Worm (Caenorhabditis elegans) whole organism, L4/young adult: ENCODE data around the gene srsx-32.

Experiments
- W03F9.2 ChIP-seq: fragments of 150-350 bp; optimal IDR thresholded peaks from 2 replicates; lab custom pipeline; 2014; ENCODE audit warnings: missing biosample characterization, missing genetic modification characterization
- dao-5 ChIP-seq: sonication (generic microtip); optimal IDR thresholded peaks from 2 replicates; lab custom pipeline; 2016; ENCODE audit warnings: missing genotype, missing genetic modification characterization, moderate library complexity, missing compliant biosample characterization
- him-1 ChIP-seq: sonication (generic microtip); optimal IDR thresholded peaks from 2 replicates; lab custom pipeline; 2016; ENCODE audit warnings: missing genotype, missing genetic modification reagents, missing genetic modification characterization, missing compliant biosample characterization

The srsx-32 gene

ce11 chrV:7017059-7017458, at the start of gene srsx-32:
srsx-32 (plus strand) TSS chrV:7017359.
- no peak for TF ChIP-seq dao-5 (tag; lab: Kevin White, UChicago)
- no peak for TF ChIP-seq him-1 (tag; lab: Kevin White, UChicago)
- TF ChIP-seq W03F9.2, result no peak

DNA sequence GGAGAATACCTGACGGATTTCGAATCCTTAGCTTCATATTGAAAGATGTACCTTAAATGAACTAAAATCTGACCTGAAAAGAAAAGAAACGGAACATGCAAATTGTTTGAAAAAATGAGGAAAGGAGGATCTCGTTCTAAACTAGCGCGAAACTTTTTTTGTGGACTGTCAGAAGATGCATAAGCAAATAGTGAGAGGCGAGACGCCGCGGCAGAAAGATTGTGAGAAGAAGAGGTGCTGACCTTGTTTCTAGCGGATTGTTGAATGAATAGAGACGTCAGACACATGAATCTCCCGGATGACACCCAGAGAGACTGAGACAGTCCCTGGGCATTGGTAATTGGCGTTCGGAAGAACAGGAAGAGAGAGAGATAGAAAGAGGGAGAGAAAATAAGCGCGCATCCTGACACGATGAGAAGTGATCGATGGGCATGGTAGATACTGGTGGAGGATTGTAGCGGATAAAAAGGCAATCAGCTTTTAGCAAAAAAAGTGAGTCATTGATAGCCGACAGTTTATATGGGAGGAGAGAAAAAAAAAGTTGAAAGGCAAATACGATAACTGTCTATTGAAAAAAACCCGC, 47.1 kb upstream of the srsx-32 start, which contains the start of gene ptr-15:
Gene ptr-15 (minus strand): TSS at position 51 of the 583 bp plus-strand sequence.
- TF ChIP-seq him-1 (tag; lab: Kevin White, UChicago), result no peak
- TF ChIP-seq W03F9.2, result no peak
- no peak for TF ChIP-seq dao-5 (tag; lab: Kevin White, UChicago)

ce11 chrV:6971567-6971966, 45.6 kb upstream of the srsx-32 start, which contains the start of gene srx-59:
srx-59 (plus strand) TSS chrV:6971867.
- TF ChIP-seq dao-5 (tag; lab: Kevin White, UChicago) (no peak), W03F9.2 (no peak), him-1 (tag; lab: Kevin White, UChicago) (no peak)

- TF ChIP-seq W03F9.2 (no peak), him-1 (tag; lab: Kevin White, UChicago) (no peak), dao-5 (tag; lab: Kevin White, UChicago) (no peak)
Measured at ce11 chrV:6976047-6976446, 41.1 kb upstream of the srsx-32 start, which contains the start of gene srx-16. srx-16 (plus strand) TSS chrV:6976347.

DNA sequence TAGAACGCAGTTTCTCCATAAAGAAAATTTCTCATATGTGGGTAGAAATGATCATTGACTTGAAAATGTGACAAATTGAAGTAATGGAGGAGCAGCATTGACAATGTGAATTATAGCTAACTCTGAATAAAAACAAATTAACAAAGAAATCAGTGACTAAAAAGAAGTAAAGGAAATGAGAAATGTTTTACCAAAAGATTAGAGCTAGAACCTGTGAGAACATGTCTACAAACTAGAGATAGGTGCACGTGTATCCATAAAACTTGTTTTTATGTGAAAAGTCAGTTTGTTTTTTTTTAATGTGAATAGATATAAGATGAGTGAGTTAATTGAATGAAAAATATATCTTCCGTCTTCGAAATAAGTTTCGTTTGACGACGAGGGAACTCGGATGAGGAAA, 38.1 kb upstream of the srsx-32 start, which contains the start of gene sre-12:
Gene sre-12 (minus strand): TSS at position 101 of the 400 bp plus-strand sequence.
- TF ChIP-seq him-1 (tag; lab: Kevin White, UChicago), result no peak
- no peak for TF ChIP-seq W03F9.2
- no peak for TF ChIP-seq dao-5 (tag; lab: Kevin White, UChicago)

DNA sequence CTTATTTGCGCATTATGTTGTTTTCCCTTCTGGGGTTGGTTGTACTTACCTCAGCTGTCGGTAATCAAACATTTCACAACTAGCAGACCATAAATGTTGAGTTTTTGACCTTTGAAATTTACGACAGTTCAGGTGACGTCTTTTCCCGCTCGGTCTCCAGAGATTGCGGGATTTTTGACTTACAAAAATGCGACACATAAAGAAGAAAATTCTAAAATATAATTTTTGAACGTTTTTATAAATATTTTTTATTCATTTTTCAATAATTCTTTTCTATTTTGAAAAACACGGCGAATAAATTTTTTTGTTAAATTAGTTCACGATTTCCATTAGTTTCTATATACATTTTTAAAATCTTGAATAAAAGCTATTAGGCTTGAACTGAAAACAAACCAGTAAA, 34.3 kb upstream of the srsx-32 start, which contains the start of gene nhr-161:
Gene nhr-161 (minus strand): TSS at position 101 of the 400 bp plus-strand sequence.
- no peak for TF ChIP-seq W03F9.2
- TF ChIP-seq dao-5 (tag; lab: Kevin White, UChicago), result no peak
- no peak for TF ChIP-seq him-1 (tag; lab: Kevin White, UChicago)

ce11 chrV:6985943-6986342, 31.2 kb upstream of the srsx-32 start, which contains the start of gene nhr-163:
nhr-163 (minus strand) TSS chrV:6986043.
- TF ChIP-seq dao-5 (tag; lab: Kevin White, UChicago) (no peak), him-1 (tag; lab: Kevin White, UChicago) (no peak), W03F9.2 (no peak)

DNA sequence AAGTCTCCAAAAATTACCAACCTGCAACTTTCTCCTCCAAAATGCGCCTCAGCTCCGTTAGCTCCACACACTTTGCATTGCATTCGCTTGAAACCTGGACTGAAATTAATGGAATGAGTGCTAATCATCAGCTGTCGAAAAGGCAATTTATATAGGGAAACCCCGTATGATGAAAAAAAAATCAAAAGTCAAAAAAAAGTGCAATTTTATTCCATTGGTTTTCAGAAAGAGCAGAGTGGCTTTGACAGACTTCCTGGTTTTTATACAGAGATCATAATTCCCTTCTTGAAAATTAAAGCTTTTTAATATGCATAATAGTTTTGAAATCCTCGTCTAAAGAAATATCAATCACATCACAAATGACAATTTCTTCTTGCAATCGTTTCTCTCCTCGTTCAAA, 29.5 kb upstream of the srsx-32 start, which contains the start of gene nhr-139:
Gene nhr-139 (minus strand): TSS at position 101 of the 400 bp plus-strand sequence.
- TF ChIP-seq dao-5 (tag; lab: Kevin White, UChicago), result no peak
- TF ChIP-seq him-1 (tag; lab: Kevin White, UChicago), result no peak
- no peak for TF ChIP-seq W03F9.2

DNA sequence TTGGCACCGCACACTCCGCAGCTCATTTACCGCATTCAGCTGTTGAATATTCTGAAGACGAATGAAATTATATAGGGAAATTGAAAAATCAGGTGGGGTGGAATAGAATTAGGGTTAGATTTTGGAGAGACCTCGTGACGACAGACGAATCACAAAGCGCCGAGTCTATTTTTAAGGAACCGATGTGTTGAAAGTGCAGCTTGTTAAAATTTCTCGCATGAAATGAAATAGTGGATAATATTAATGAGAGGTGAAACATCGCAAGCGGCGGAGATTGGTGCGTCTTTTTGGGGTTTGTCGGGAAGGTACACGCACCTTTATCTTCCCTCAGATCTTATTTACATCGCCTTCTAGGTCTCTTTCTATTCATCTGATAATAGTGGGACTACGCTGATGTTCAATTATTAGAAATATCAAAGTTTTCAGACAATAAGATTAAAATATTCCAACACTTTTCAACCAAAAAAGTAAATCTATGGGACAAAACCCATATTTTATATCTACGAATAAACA, 27.5 kb upstream of the srsx-32 start, which contains the start of gene nhr-140:
Gene nhr-140 (minus strand): TSS at position 51 of the 513 bp plus-strand sequence.
- TF ChIP-seq dao-5 (tag; lab: Kevin White, UChicago), result no peak
- TF ChIP-seq W03F9.2, result no peak
- no peak for TF ChIP-seq him-1 (tag; lab: Kevin White, UChicago)

DNA sequence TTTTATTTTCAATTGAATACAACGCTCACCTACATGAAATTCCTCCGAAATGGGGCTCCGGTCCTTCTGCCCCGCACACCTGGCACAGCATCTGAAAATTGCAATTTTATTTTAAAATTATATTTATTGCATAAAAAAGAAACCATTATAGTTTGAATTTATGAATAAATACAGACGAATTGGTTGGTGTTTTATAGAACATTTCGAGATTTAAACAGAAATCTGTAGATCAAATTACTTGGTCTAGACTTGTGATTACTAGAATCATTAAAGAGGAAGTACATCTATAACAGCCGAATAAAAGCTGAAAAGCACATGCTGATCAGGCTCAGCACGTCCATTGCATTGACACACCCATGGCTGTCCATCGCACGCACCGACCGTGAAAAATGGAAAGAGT, 25.4 kb upstream of the srsx-32 start, which contains the start of gene nhr-162:
Gene nhr-162 (minus strand): TSS at position 101 of the 400 bp plus-strand sequence.
- TF ChIP-seq him-1 (tag; lab: Kevin White, UChicago), result no peak
- no peak for TF ChIP-seq dao-5 (tag; lab: Kevin White, UChicago)
- TF ChIP-seq W03F9.2, result no peak

- TF ChIP-seq dao-5 (tag; lab: Kevin White, UChicago) (no peak), him-1 (tag; lab: Kevin White, UChicago) (no peak), W03F9.2 (no peak)
Measured at ce11 chrV:6993999-6994398, 23.2 kb upstream of the srsx-32 start.

DNA sequence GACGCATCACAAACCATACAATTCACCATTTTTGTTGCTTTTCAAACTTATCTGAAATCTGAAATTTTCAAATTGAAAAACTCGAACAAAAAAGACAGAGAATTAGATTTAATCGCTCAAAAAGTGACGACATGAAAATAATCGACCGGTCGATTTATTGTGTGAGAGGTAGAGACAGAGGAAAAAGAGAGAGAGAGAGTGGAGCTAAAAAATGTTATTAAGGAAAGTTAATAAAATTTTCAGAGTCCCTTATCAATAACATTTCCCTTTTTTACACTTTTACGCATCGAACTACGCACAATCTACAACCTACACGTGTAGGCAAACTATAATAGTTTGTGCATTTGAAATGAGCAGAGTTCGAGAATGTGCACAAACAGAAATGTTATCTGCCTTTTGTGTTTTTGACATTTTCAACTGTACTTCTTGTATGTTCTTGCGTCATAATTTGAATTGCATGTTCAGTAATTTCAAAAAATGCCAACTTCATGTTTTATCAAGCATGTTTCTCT, 20.1 kb upstream of the srsx-32 start, which contains the start of gene nhr-107:
Gene nhr-107 (minus strand): TSS at position 51 of the 512 bp plus-strand sequence.
- TF ChIP-seq him-1 (tag; lab: Kevin White, UChicago), result no peak
- TF ChIP-seq W03F9.2, result no peak
- no peak for TF ChIP-seq dao-5 (tag; lab: Kevin White, UChicago)

DNA sequence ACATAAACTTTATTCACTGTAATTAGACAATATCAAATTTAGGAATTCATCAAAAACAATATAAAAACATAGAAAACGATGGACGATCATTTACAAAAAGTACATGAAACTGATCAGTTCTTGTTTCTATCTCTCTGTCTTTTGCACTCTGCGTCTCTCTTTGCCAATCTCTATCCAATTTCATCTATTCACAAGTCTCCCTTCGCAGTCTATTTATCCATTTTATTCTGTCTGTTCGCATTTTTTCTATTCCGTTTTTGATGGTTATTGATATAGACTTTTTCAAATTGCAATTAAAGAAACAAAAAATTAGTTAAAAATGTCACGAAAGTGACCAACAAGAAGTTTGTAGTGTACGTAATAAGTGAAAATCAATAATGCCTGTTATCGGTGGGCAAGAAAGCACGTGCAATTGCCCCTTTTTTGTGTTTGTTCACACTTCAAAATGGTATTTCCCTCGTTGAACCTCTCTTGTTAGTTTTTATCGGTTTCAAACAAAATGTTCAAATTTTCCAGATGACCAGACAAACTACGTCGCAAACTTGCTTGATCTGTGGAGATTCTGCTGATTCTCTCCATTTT, 18.8 kb upstream of the srsx-32 start, which contains the start of gene nhr-42:
Gene nhr-42 (plus strand): TSS at position 517 of the 582 bp plus-strand sequence.
- TF ChIP-seq him-1 (tag; lab: Kevin White, UChicago) (no peak), dao-5 (tag; lab: Kevin White, UChicago) (no peak), W03F9.2 (no peak)
